Worm (Caenorhabditis elegans) whole organism, L2 larva: ENCODE measurements around the gene stn-2.

Source experiments
- C34F6.9 ChIP-seq: fragments of 150-350 bp; optimal IDR thresholded peaks from 2 replicates; lab custom pipeline; 2014; ENCODE audit warnings: missing biosample characterization, missing genetic modification characterization
- F13H6.1 ChIP-seq: sonication (generic microtip); optimal IDR thresholded peaks from 2 replicates; lab custom pipeline; 2016; ENCODE audit warnings: missing genetic modification characterization, missing compliant biosample characterization
- R02D3.7 ChIP-seq: fragments of 150-350 bp; optimal IDR thresholded peaks from 2 replicates; lab custom pipeline; 2014; ENCODE audit warnings: missing biosample characterization, missing genetic modification characterization
- Y55F3AM.14 ChIP-seq: fragments of 200-800 bp; sonication (Bioruptor generic); optimal IDR thresholded peaks from 2 replicates; lab custom pipeline; 2018; ENCODE audit warnings: mild to moderate bottlenecking, missing genetic modification characterization, missing compliant biosample characterization
- ZK546.5 ChIP-seq: sonication (generic microtip); optimal IDR thresholded peaks from 2 replicates; lab custom pipeline; 2017; ENCODE audit warnings: missing biosample characterization, missing genetic modification characterization
- ceh-16 ChIP-seq: fragments of 150-350 bp; optimal IDR thresholded peaks from 2 replicates; lab custom pipeline; 2014; ENCODE audit warnings: missing biosample characterization, missing genetic modification characterization
- ceh-82 ChIP-seq: fragments of 150-350 bp; optimal IDR thresholded peaks from 2 replicates; lab custom pipeline; 2014; ENCODE audit warnings: missing biosample characterization, missing genetic modification characterization
- dmd-4 ChIP-seq: sonication (generic microtip); optimal IDR thresholded peaks from 2 replicates; lab custom pipeline; 2017; ENCODE audit warnings: missing biosample characterization, missing genetic modification characterization
- elt-1 ChIP-seq: fragments of 150-350 bp; optimal IDR thresholded peaks from 2 replicates; lab custom pipeline; 2014; ENCODE audit warnings: missing biosample characterization, missing genetic modification characterization
- elt-3 ChIP-seq: sonication (generic microtip); optimal IDR thresholded peaks from 2 replicates; lab custom pipeline; 2017; ENCODE audit warnings: missing biosample characterization, missing genetic modification characterization
- lin-11 ChIP-seq: fragments of 150-350 bp; sonication (generic microtip); optimal IDR thresholded peaks from 2 replicates; lab custom pipeline; 2014; ENCODE audit warnings: missing biosample characterization, missing genetic modification characterization, inconsistent platforms, mixed read lengths
- lin-39 ChIP-seq: fragments of 150-350 bp; optimal IDR thresholded peaks from 2 replicates; lab custom pipeline; 2014; ENCODE audit warnings: missing biosample characterization, missing genetic modification reagents, missing genetic modification characterization
- lsy-2 ChIP-seq, 2 experiments: fragments of 150-350 bp in 1 of 2; sonication (generic microtip) in 1 of 2; optimal IDR thresholded peaks; 2 replicates each; lab custom pipeline; 2014 to 2017; ENCODE audit warnings: missing biosample characterization in 2 of 2, missing genetic modification characterization in 2 of 2
- mab-5 ChIP-seq: fragments of 150-350 bp; optimal IDR thresholded peaks from 2 replicates; lab custom pipeline; 2014; ENCODE audit warnings: missing biosample characterization, missing genetic modification characterization
- mbf-1 ChIP-seq: sonication (generic microtip); optimal IDR thresholded peaks from 2 replicates; lab custom pipeline; 2017; ENCODE audit warnings: missing biosample characterization, missing genetic modification characterization
- mdl-1 ChIP-seq, 2 experiments: fragments of 150-350 bp in 1 of 2; sonication (generic microtip) in 1 of 2; optimal IDR thresholded peaks; 2 replicates each; lab custom pipeline; 2017; ENCODE audit warnings: missing biosample characterization in 2 of 2, missing genetic modification characterization in 2 of 2
- nhr-10 ChIP-seq: sonication (generic microtip); optimal IDR thresholded peaks from 2 replicates; lab custom pipeline; 2017; ENCODE audit warnings: missing biosample characterization, missing genetic modification characterization
- nhr-11 ChIP-seq: fragments of 150-350 bp; optimal IDR thresholded peaks from 2 replicates; lab custom pipeline; 2014; ENCODE audit warnings: missing biosample characterization, missing genetic modification characterization
- nhr-129 ChIP-seq: fragments of 150-350 bp; optimal IDR thresholded peaks from 2 replicates; lab custom pipeline; 2014; ENCODE audit warnings: missing biosample characterization, missing genetic modification characterization
- nhr-21 ChIP-seq: fragments of 150-350 bp; optimal IDR thresholded peaks from 2 replicates; lab custom pipeline; 2014; ENCODE audit warnings: missing biosample characterization, missing genetic modification characterization
- nhr-237 ChIP-seq: fragments of 150-350 bp; optimal IDR thresholded peaks from 2 replicates; lab custom pipeline; 2014; ENCODE audit warnings: missing biosample characterization, missing genetic modification characterization
- nhr-77 ChIP-seq: fragments of 150-350 bp; optimal IDR thresholded peaks from 2 replicates; lab custom pipeline; 2014; ENCODE audit warnings: missing biosample characterization, missing genetic modification characterization
- skn-1 ChIP-seq: sonication (generic microtip); optimal IDR thresholded peaks from 2 replicates; lab custom pipeline; 2017; ENCODE audit warnings: missing biosample characterization, missing genetic modification characterization
- sma-9 ChIP-seq, 2 experiments: fragments of 150-350 bp in 1 of 2; sonication (generic microtip) in 1 of 2; optimal IDR thresholded peaks; 2 replicates each; lab custom pipeline; 2014 to 2016; ENCODE audit warnings: missing genetic modification characterization in 2 of 2, mild to moderate bottlenecking in 1 of 2, missing biosample characterization in 1 of 2, missing compliant biosample characterization in 1 of 2, missing genetic modification reagents in 1 of 2, moderate library complexity in 1 of 2
- snpc-4 ChIP-seq: fragments of 150-350 bp; optimal IDR thresholded peaks from 2 replicates; lab custom pipeline; 2014; ENCODE audit warnings: missing biosample characterization, missing genetic modification characterization
- unc-55 ChIP-seq: fragments of 150-350 bp; sonication (generic microtip); optimal IDR thresholded peaks from 3 replicates; lab custom pipeline; 2014; ENCODE audit warnings: missing biosample characterization, missing genetic modification reagents, missing genetic modification characterization
- unc-62 ChIP-seq: fragments of 150-350 bp; optimal IDR thresholded peaks from 2 replicates; lab custom pipeline; 2014; ENCODE audit warnings: missing biosample characterization, missing genetic modification reagents, missing genetic modification characterization
- zag-1 ChIP-seq: fragments of 150-350 bp; optimal IDR thresholded peaks from 2 replicates; lab custom pipeline; 2014; ENCODE audit warnings: missing biosample characterization, missing genetic modification characterization
- ztf-1 ChIP-seq: fragments of 200-800 bp; sonication (Bioruptor generic); conservative IDR thresholded peaks from 2 replicates; pipeline ENCODE4 v1.3.6; 2022; ENCODE audit warnings: missing genetic modification characterization, missing compliant biosample characterization
- ztf-11 ChIP-seq: sonication (generic microtip); optimal IDR thresholded peaks from 2 replicates; lab custom pipeline; 2017; ENCODE audit warnings: missing biosample characterization, missing genetic modification characterization
- ztf-4 ChIP-seq: fragments of 150-350 bp; optimal IDR thresholded peaks from 2 replicates; lab custom pipeline; 2014; ENCODE audit warnings: missing biosample characterization, missing genetic modification characterization

Gene stn-2

DNA sequence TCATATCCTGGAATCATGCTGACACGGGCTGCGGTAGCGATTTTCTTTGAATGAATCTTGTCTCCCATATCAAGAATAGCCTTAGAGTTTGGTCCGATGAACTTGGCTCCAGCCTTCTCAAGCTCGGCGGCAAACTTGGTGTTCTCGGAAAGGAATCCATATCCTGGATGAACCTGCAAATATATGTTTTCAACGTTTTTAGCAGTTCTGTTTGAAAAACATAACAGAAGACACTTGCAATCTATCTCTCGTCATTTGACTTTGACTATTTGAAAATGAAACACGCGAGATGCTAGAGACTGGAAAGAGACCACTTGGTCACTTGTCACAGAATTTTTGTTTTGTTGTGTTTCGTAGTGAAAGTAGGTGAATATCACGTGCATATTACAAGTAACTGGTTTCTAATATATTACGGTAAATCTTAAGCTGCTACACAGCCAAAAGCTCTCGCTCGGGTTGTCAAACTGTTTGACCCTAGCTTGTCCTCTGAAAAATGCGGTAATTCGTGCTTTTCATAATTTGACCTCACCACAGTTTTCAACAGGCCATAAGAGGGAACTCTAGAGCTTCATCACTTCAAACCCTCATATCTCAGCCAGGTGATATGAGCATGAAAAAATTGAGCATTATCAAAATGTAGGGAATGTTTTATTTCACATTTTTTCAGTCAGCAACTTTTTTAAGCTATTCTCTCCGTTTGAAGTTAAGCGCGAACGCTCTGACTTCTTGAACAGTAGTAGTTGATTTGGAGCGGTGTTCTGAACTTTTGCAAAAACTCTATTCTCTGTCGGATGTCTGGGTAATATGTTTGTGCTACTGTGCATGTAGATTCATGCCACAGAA is 20.6 kb downstream of the stn-2 start (continued):
- TF ChIP-seq elt-3 (tag; lab: Kevin White, UChicago) (no peak), nhr-77 (tag; lab: Kevin White, UChicago) (no peak), mbf-1 (tag; lab: Kevin White, UChicago) (no peak), nhr-21 (tag; lab: Kevin White, UChicago) (no peak), skn-1 (tag; lab: Kevin White, UChicago) (no peak)

DNA sequence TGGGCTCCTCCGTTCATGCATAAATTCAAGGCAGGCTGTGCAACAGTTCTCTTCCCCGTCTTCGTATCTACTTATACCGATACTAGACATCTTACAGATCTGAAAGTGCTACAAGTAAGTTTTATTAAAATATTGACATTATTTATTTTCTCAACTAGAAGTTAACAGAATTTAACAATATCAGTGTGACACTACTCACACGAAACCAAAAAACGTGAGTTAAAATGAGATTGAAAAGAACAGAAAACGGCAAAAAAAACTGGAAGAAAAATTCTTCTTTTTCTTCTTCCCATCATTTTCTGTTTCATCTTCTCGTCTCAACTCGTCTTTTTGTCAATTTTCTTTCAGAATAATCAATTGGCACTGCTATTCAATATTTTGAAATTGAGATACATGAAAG is 23.5 kb downstream of the stn-2 start, which contains the start of gene F27D9.12:
Gene F27D9.12 (minus strand): TSS at position 101 of the 400 bp plus-strand sequence.
- TF ChIP-seq nhr-129 (tag; lab: Kevin White, UChicago): no peak
- TF ChIP-seq nhr-237: no peak
- TF ChIP-seq ceh-16 (tag; lab: Kevin White, UChicago): no peak
- TF ChIP-seq nhr-21 (tag; lab: Kevin White, UChicago): no peak
- TF ChIP-seq F13H6.1 (tag; lab: Kevin White, UChicago): no peak
- TF ChIP-seq R02D3.7 (tag; lab: Kevin White, UChicago): no peak
- TF ChIP-seq elt-3 (tag; lab: Kevin White, UChicago): no peak
- TF ChIP-seq lin-39 (tag; lab: Kevin White, UChicago): no peak
- no peak for TF ChIP-seq ceh-82
- no peak for TF ChIP-seq ztf-11 (tag; lab: Kevin White, UChicago)
- no peak for TF ChIP-seq mab-5 (tag; lab: Kevin White, UChicago)
- TF ChIP-seq unc-62 (GFP tag; lab: Kevin White, UChicago): no peak
- no peak for TF ChIP-seq nhr-11 (tag; lab: Kevin White, UChicago)
- no peak for TF ChIP-seq zag-1

DNA sequence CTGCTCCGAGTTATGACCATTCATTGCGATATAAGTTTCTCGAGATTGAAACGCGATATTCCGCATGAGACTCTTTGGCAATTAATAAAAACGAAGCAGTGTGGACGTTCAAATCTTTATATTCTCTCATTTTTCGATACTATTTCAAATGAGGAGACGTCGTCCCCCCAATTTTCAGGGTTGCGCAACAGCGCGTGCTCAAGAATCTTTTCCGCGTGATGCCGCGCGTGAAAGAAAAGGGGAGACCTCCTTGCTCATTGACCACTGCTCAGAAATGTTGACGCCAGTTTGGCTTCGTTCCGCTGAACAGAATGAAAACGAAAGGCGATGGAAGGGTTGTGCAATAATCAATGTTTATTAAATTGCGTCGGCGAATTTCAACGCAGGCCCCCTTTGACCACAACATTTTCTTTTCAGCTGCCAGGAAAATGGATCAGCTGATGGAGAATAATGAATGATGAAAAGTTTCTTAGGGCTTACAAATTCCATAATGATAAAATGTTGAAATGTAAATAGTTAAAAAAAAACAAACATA is 24.9 kb downstream of the stn-2 start:
- TF ChIP-seq ceh-82: no peak
- peak; percentile 20 for TF ChIP-seq lin-11 (tag; lab: Kevin White, UChicago)
- no peak for TF ChIP-seq elt-1 (tag; lab: Kevin White, UChicago)
- TF ChIP-seq unc-55 (GFP tag; lab: Kevin White, UChicago): no peak
- TF ChIP-seq C34F6.9 (tag; lab: Kevin White, UChicago): no peak
- TF ChIP-seq, all 48 proteins: peak for 1

DNA sequence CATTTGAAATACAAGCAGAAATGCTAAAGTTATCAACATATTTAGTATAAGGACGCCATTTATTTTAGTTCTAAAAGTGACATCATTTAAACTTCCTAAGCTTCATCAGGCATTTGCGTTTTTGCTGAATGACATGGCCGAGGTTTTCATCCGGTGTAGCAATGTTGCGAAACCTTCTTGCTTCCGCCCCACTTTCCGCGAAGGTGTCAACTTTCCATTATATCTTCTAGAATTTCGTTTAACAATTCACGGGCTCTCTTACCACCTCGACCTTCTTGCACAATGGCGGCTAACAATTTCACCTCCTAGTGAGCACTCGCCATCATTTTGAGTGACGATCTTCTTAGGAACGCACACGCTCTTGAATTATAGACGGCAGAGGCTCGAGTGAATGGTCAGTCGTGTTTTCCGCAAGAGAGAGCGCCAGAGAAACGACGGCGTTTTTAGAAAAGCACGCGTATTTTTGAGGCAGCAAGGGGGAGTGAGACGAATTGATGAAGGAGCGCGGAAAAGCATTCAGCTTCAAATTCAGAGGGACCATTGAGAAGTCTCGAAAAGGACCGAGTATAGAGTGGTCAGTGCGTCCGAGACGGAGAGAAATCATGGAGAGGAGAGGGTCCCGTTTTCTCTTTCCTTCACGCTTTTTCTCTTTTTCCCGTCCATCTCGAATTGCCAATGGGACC is 26.6 kb downstream of the stn-2 start:
- TF ChIP-seq lin-11 (tag; lab: Kevin White, UChicago) (peak; percentile 11), F13H6.1 (tag; lab: Kevin White, UChicago) (peak; percentile 71), sma-9 (GFP tag; optimal IDR thresholded peaks at IDR 0.05; lab: Kevin White, UChicago) (peak; percentile 34), sma-9 (tag; optimal IDR thresholded peaks at IDR 0.05; lab: Kevin White, UChicago) (no peak), zag-1 (peak; percentile 57), mdl-1 (tag; optimal IDR thresholded peaks at IDR 0.05; lab: Kevin White, UChicago) (peak; percentile 38 to 52), ceh-16 (tag; lab: Kevin White, UChicago) (no peak), lsy-2 (tag; optimal IDR thresholded peaks at IDR 0.05; lab: Kevin White, UChicago) (no peak), nhr-129 (tag; lab: Kevin White, UChicago) (peak; percentile 33), ztf-1 (GFP tag; lab: Robert Waterston, UW) (no peak), nhr-237 (no peak), ztf-11 (tag; lab: Kevin White, UChicago) (no peak), unc-55 (GFP tag; lab: Kevin White, UChicago) (peak; percentile 50), lin-39 (tag; lab: Kevin White, UChicago) (no peak)
- TF ChIP-seq, all 48 proteins: peak for 7

DNA sequence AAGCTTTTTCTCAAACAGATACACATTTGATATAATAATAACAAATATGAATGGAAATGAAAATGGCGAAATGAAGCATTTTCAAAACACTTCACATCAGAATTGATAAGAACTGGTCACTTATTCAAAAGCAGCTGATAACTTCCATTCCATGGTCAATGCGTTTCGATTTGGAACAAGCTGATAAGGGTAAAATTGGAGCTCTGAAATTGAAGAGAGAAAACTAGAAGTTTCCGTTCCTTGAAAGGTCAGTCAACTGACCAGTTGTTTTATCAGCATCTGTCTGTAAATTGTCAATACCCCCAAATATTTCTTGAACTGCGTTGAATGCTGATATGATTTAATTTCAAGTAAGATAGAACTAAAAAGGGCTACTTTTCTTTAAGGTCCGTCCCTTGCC is 28.1 kb downstream of the stn-2 start:
- TF ChIP-seq ZK546.5 (tag; lab: Kevin White, UChicago): no peak
- no peak for TF ChIP-seq ceh-16 (tag; lab: Kevin White, UChicago)
- TF ChIP-seq ztf-4 (tag; lab: Kevin White, UChicago): no peak
- no peak for TF ChIP-seq nhr-21 (tag; lab: Kevin White, UChicago)
- TF ChIP-seq nhr-10 (tag; lab: Kevin White, UChicago): no peak
- no peak for TF ChIP-seq zag-1
- no peak for TF ChIP-seq snpc-4 (tag; lab: Kevin White, UChicago)
- no peak for TF ChIP-seq Y55F3AM.14 (GFP tag; lab: Kevin White, UChicago)
- TF ChIP-seq ztf-11 (tag; lab: Kevin White, UChicago): no peak
- TF ChIP-seq lsy-2 (tag; optimal IDR thresholded peaks at IDR 0.05; lab: Kevin White, UChicago): no peak
- TF ChIP-seq nhr-77 (tag; lab: Kevin White, UChicago): no peak
- no peak for TF ChIP-seq dmd-4 (tag; lab: Kevin White, UChicago)
- TF ChIP-seq unc-62 (GFP tag; lab: Kevin White, UChicago): no peak
- no peak for TF ChIP-seq nhr-129 (tag; lab: Kevin White, UChicago)
